Worm (Caenorhabditis elegans) whole organism, L1 larva: ENCODE data around the gene B0198.3.

Experiments
- nhr-12 ChIP-seq: sonication (generic microtip); optimal IDR thresholded peaks from 2 replicates; lab custom pipeline; 2017; ENCODE audit warnings: missing biosample characterization, missing genetic modification characterization
- nhr-237 ChIP-seq: fragments of 150-350 bp; optimal IDR thresholded peaks from 2 replicates; lab custom pipeline; 2014; ENCODE audit warnings: missing biosample characterization, missing genetic modification characterization
- nhr-71 ChIP-seq: sonication (generic microtip); optimal IDR thresholded peaks from 2 replicates; lab custom pipeline; 2016; ENCODE audit warnings: mild to moderate bottlenecking, missing genetic modification characterization, moderate library complexity, missing compliant biosample characterization
- snpc-4 ChIP-seq: fragments of 150-350 bp; optimal IDR thresholded peaks from 2 replicates; lab custom pipeline; 2014; ENCODE audit warnings: missing biosample characterization, missing genetic modification characterization
- zag-1 ChIP-seq: fragments of 150-350 bp; optimal IDR thresholded peaks from 2 replicates; lab custom pipeline; 2014; ENCODE audit warnings: missing biosample characterization, missing genetic modification characterization

ce11 chrX:12006470-12006869, 50.4 kb downstream of the B0198.3 start:
- TF ChIP-seq nhr-71 (tag; lab: Kevin White, UChicago) (no peak), nhr-237 (no peak), nhr-12 (no peak), zag-1 (tag; lab: Kevin White, UChicago) (no peak), snpc-4 (tag; lab: Kevin White, UChicago) (no peak)
